Worm (Caenorhabditis elegans): ENCODE data around the gene otub-4.
A peak's percentile ranks its signal among the peaks of the same experiment; 100 is the strongest.

Gene otub-4

ce11 chrIV:3385337-3386215, 7.6 kb upstream of the otub-4 start, which contains the start of gene mai-2 (continued):
- TF ChIP-seq lir-3 (tag; optimal IDR thresholded peaks at IDR 0.05) (no peak), hif-1 (tag; optimal IDR thresholded peaks at IDR 0.05) (peak; percentile 76 to 97), madf-9 (GFP tag; conservative IDR thresholded peaks at IDR 0.05) (peak; percentile 30; the same call in 1 of the 2 replicates), snpc-4 (tag; optimal IDR thresholded peaks at IDR 0.05) (no peak), pha-4 (GFP tag; IDR thresholded peaks at IDR 0.05) (peak; percentile 62; the same call in 1 of the 2 replicates), pha-4 (tag; optimal IDR thresholded peaks at IDR 0.05) (no peak), mep-1 (tag; optimal IDR thresholded peaks at IDR 0.05) (peak; percentile 18), nhr-10 (tag; optimal IDR thresholded peaks at IDR 0.05) (no peak), ceh-20 (GFP tag; IDR thresholded peaks at IDR 0.05) (0 out of 2 replicates have a peak, but pooled peaks have one; percentile 20), php-3 (GFP tag; IDR thresholded peaks at IDR 0.05) (0 out of 2 replicates have a peak, but pooled peaks have one; percentile 38), mes-2 (tag; optimal IDR thresholded peaks at IDR 0.05; ENCODE audit: poor library complexity, severe bottlenecking) (peak; percentile 73), nhr-77 (tag; optimal IDR thresholded peaks at IDR 0.05) (peak; percentile 18), nhr-6 (tag; optimal IDR thresholded peaks at IDR 0.05) (peak; percentile 42), ama-1 (optimal IDR thresholded peaks at IDR 0.05) (peak; percentile 74), nhr-25 (tag; optimal IDR thresholded peaks at IDR 0.05; ENCODE audit: borderline replicate concordance, insufficient read depth) (peak; percentile 28), ceh-82 (tag; optimal IDR thresholded peaks at IDR 0.05) (no peak), dve-1 (tag; optimal IDR thresholded peaks at IDR 0.05; ENCODE audit: insufficient read depth) (peak; percentile 58), nhr-28 (tag; optimal IDR thresholded peaks at IDR 0.05) (peak; percentile 29), aly-2 (tag; optimal IDR thresholded peaks at IDR 0.05) (no peak)

- peak; percentile 99 for TF ChIP-seq aha-1 (tag)
- peak; percentile 88 for TF ChIP-seq dmd-6 (GFP tag; IDR thresholded peaks at IDR 0.05)
- TF ChIP-seq nhr-41 (GFP tag; IDR thresholded peaks at IDR 0.05), result peak; percentile 43; the same call in 1 of the 2 replicates
- TF ChIP-seq F10B5.3 (tag; optimal IDR thresholded peaks at IDR 0.05), result peak; percentile 49
- TF ChIP-seq ztf-11 (tag; optimal IDR thresholded peaks at IDR 0.05), result no peak
- peak; percentile 80; the same call in 1 of the 2 replicates for TF ChIP-seq nhr-42 (GFP tag; IDR thresholded peaks at IDR 0.05)
- peak; percentile 85 for TF ChIP-seq T20F7.1 (GFP tag; optimal IDR thresholded peaks at IDR 0.05)
- peak; percentile 84 for TF ChIP-seq nhr-28 (tag; optimal IDR thresholded peaks at IDR 0.05)
- peak; percentile 28 for TF ChIP-seq ceh-28 (tag; optimal IDR thresholded peaks at IDR 0.05)
- no peak for TF ChIP-seq lin-15B (tag; optimal IDR thresholded peaks at IDR 0.05)
- TF ChIP-seq vab-7 (GFP tag; IDR thresholded peaks at IDR 0.05), result no peak
- peak; percentile 93 for TF ChIP-seq mxl-3 (GFP tag; optimal IDR thresholded peaks at IDR 0.05)
- TF ChIP-seq ceh-82 (tag; optimal IDR thresholded peaks at IDR 0.05), result no peak
- TF ChIP-seq dve-1 (tag; optimal IDR thresholded peaks at IDR 0.05; ENCODE audit: insufficient read depth), result peak; percentile 89
- TF ChIP-seq mes-2 (tag; optimal IDR thresholded peaks at IDR 0.05; ENCODE audit: poor library complexity, severe bottlenecking), result peak; percentile 86
- peak; percentile 16 to 19 for TF ChIP-seq daf-16 (GFP tag; optimal IDR thresholded peaks at IDR 0.05)
- TF ChIP-seq daf-16 (tag; optimal IDR thresholded peaks at IDR 0.05), result peak; percentile 76
- TF ChIP-seq hlh-11 (tag; optimal IDR thresholded peaks at IDR 0.05), result peak; percentile 99
- TF ChIP-seq lin-39 (tag; optimal IDR thresholded peaks at IDR 0.05), result no peak
- peak; percentile 63 for TF ChIP-seq nhr-48 (tag; optimal IDR thresholded peaks at IDR 0.05)
- no peak for TF ChIP-seq cey-2 (tag; optimal IDR thresholded peaks at IDR 0.05; ENCODE audit: borderline replicate concordance, insufficient read depth)
- peak; percentile 74 for TF ChIP-seq egl-43 (GFP tag; IDR thresholded peaks at IDR 0.05)
- TF ChIP-seq mdt-29 (GFP tag; IDR thresholded peaks at IDR 0.05), result peak; percentile 50; the same call in 1 of the 2 replicates
- no peak for TF ChIP-seq lin-29 (GFP tag; IDR thresholded peaks at IDR 0.05)
- TF ChIP-seq nhr-10 (tag; optimal IDR thresholded peaks at IDR 0.05), result no peak
- TF ChIP-seq jun-1 (tag; optimal IDR thresholded peaks at IDR 0.05), result peak; percentile 80
- no peak for TF ChIP-seq ztf-7 (tag; optimal IDR thresholded peaks at IDR 0.05)
- peak; percentile 87 for TF ChIP-seq nhr-102 (tag; optimal IDR thresholded peaks at IDR 0.05)
- TF ChIP-seq nhr-237 (tag; optimal IDR thresholded peaks at IDR 0.05), result no peak
- TF ChIP-seq Y75B8A.6 (GFP tag; IDR thresholded peaks at IDR 0.05), result no peak
- TF ChIP-seq nhr-76 (tag; optimal IDR thresholded peaks at IDR 0.05), result no peak
- no peak for TF ChIP-seq madf-5 (GFP tag; IDR thresholded peaks at IDR 0.05)
- peak; percentile 54; the same call in 1 of the 2 replicates for TF ChIP-seq ZK337.2 (GFP tag; IDR thresholded peaks at IDR 0.05)
Observed at ce11 chrIV:3384593-3384992, 6.7 kb upstream of the otub-4 start.

Data from whole organism, L4 larva.